Worm (Caenorhabditis elegans) whole organism, L1 larva: ENCODE measurements around the gene marg-1.

Experiments
- aly-2 ChIP-seq: fragments of 150-350 bp; optimal IDR thresholded peaks from 2 replicates; lab custom pipeline; 2014; ENCODE audit warnings: missing biosample characterization, missing genetic modification characterization
- ama-1 ChIP-seq: fragments of 150-350 bp; optimal IDR thresholded peaks from 2 replicates; lab custom pipeline; 2014
- elt-3 ChIP-seq, 6 experiments: fragments of 150-350 bp in 1 of 6; sonication (generic microtip); optimal IDR thresholded peaks; 2 replicates each; lab custom pipeline; 2017 to 2018; ENCODE audit warnings: missing biosample characterization in 6 of 6, missing genetic modification characterization in 6 of 6, inconsistent platforms in 1 of 6
- hlh-17 ChIP-seq: fragments of 200-800 bp; sonication (Bioruptor generic); optimal IDR thresholded peaks from 2 replicates; lab custom pipeline; 2018; ENCODE audit warnings: missing genetic modification characterization, mild to moderate bottlenecking, missing compliant biosample characterization, moderate library complexity, borderline replicate concordance
- lin-13 ChIP-seq: fragments of 150-350 bp; optimal IDR thresholded peaks from 2 replicates; lab custom pipeline; 2014; ENCODE audit warnings: missing biosample characterization, missing genetic modification reagents, missing genetic modification characterization
- lin-14 ChIP-seq: fragments of 200-800 bp; sonication (Bioruptor generic); optimal IDR thresholded peaks from 2 replicates; lab custom pipeline; 2018; ENCODE audit warnings: mild to moderate bottlenecking, missing genetic modification characterization, moderate library complexity, missing compliant biosample characterization
- mep-1 ChIP-seq: fragments of 150-350 bp; optimal IDR thresholded peaks from 2 replicates; lab custom pipeline; 2014; ENCODE audit warnings: missing biosample characterization, missing genetic modification characterization
- rnt-1 ChIP-seq: sonication (generic microtip); optimal IDR thresholded peaks from 2 replicates; lab custom pipeline; 2016; ENCODE audit warnings: mild to moderate bottlenecking, missing genetic modification characterization, moderate library complexity, missing compliant biosample characterization

ce11 chrX:3728970-3729369 is 52.0 kb downstream of the marg-1 start, which contains the start of gene aex-4:
- TF ChIP-seq hlh-17, result no peak
- no peak for TF ChIP-seq rnt-1 (tag; lab: Kevin White, UChicago)
- TF ChIP-seq aly-2 (tag; lab: Kevin White, UChicago), result no peak
- TF ChIP-seq lin-13 (GFP tag; lab: Kevin White, UChicago), result no peak
- TF ChIP-seq elt-3 (tag; optimal IDR thresholded peaks at IDR 0.05; lab: Kevin White, UChicago), result no peak
- no peak for TF ChIP-seq mep-1 (tag; lab: Kevin White, UChicago)
- TF ChIP-seq lin-14, result peak; percentile 19
- TF ChIP-seq ama-1 (lab: Kevin White, UChicago), result no peak
